Fruit fly (Drosophila melanogaster) whole organism, embryonic: ENCODE measurements around the gene CG5913.
A peak's percentile ranks its signal among the peaks of the same experiment; 100 is the strongest.

Experiments
- Abd-B ChIP-seq: fragments of 200-800 bp; sonication (Bioruptor generic); optimal IDR thresholded peaks from 2 replicates; lab custom pipeline; 2018; ENCODE audit warnings: missing biosample characterization, mild to moderate bottlenecking, missing genetic modification characterization, moderate library complexity
- Aef1 ChIP-seq: fragments of 200-800 bp; sonication (Bioruptor generic); IDR thresholded peaks from 3 replicates; pipeline ENCODE4 v1.3.6; 2022; ENCODE audit warnings: missing biosample characterization, missing genetic modification characterization
- Atf6 ChIP-seq: fragments of 200-800 bp; sonication (Bioruptor generic); IDR thresholded peaks from 2 replicates; pipeline ENCODE4 v1.3.6; 2022; ENCODE audit warnings: missing biosample characterization, missing genetic modification characterization
- B-H2 ChIP-seq: fragments of 200-800 bp; sonication (Bioruptor generic); optimal IDR thresholded peaks from 2 replicates; lab custom pipeline; 2018; ENCODE audit warnings: missing biosample characterization, mild to moderate bottlenecking, missing genetic modification characterization
- BtbVII ChIP-seq: fragments of 200-800 bp; sonication (Bioruptor generic); optimal IDR thresholded peaks from 3 replicates; lab custom pipeline; 2017; ENCODE audit warnings: missing biosample characterization, mild to moderate bottlenecking, missing genetic modification characterization
- CG10267 ChIP-seq: fragments of 200-800 bp; sonication (Bioruptor generic); optimal IDR thresholded peaks from 2 replicates; lab custom pipeline; 2018; ENCODE audit warnings: missing biosample characterization, mild to moderate bottlenecking, missing genetic modification characterization, moderate library complexity
- CG10543 ChIP-seq: fragments of 200-800 bp; sonication (Bioruptor generic); optimal IDR thresholded peaks from 3 replicates; lab custom pipeline; 2017; ENCODE audit warnings: missing biosample characterization, mild to moderate bottlenecking, missing genetic modification characterization, moderate library complexity
- CG11085 ChIP-seq: fragments of 200-800 bp; sonication (Bioruptor generic); IDR thresholded peaks from 2 replicates; pipeline ENCODE4 v1.3.6; 2022; ENCODE audit warnings: missing biosample characterization, missing genetic modification characterization
- CG1602 ChIP-seq: fragments of 200-800 bp; sonication (Bioruptor generic); optimal IDR thresholded peaks from 3 replicates; lab custom pipeline; 2016; ENCODE audit warnings: missing biosample characterization, missing genetic modification characterization
- CG16815 ChIP-seq: fragments of 200-800 bp; sonication (Bioruptor generic); optimal IDR thresholded peaks from 3 replicates; lab custom pipeline; 2017; ENCODE audit warnings: missing biosample characterization, mild to moderate bottlenecking, missing genetic modification characterization
- CG17568 ChIP-seq: fragments of 200-800 bp; sonication (Bioruptor generic); optimal IDR thresholded peaks from 2 replicates; lab custom pipeline; 2018; ENCODE audit warnings: missing biosample characterization, mild to moderate bottlenecking, missing genetic modification characterization, moderate library complexity
- CG2199 ChIP-seq: fragments of 200-800 bp; sonication (Bioruptor generic); IDR thresholded peaks from 3 replicates; pipeline ENCODE4 v1.3.6; 2022; ENCODE audit warnings: missing biosample characterization, missing genetic modification characterization
- CG31441 ChIP-seq: fragments of 200-800 bp; sonication (Bioruptor generic); IDR thresholded peaks from 2 replicates; pipeline ENCODE4 v1.3.6; 2022; ENCODE audit warnings: missing biosample characterization, missing genetic modification characterization
- CG32532 ChIP-seq: fragments of 200-800 bp; sonication (Bioruptor generic); IDR thresholded peaks from 2 replicates; pipeline ENCODE4 v1.3.6; 2022; ENCODE audit warnings: missing biosample characterization, missing genetic modification characterization
- CG33557 ChIP-seq: fragments of 200-800 bp; sonication (Bioruptor generic); optimal IDR thresholded peaks from 2 replicates; lab custom pipeline; 2019; ENCODE audit warnings: missing biosample characterization, mild to moderate bottlenecking, missing genetic modification characterization, moderate library complexity
- CG3838 ChIP-seq: fragments of 200-800 bp; sonication (Bioruptor generic); optimal IDR thresholded peaks from 3 replicates; lab custom pipeline; 2016; ENCODE audit warnings: missing biosample characterization, missing genetic modification characterization
- CG3995 ChIP-seq: fragments of 200-800 bp; sonication (Bioruptor generic); optimal IDR thresholded peaks from 3 replicates; lab custom pipeline; 2016; ENCODE audit warnings: missing biosample characterization, missing genetic modification characterization
- CG42726 ChIP-seq: fragments of 200-800 bp; sonication (Bioruptor generic); IDR thresholded peaks from 2 replicates; pipeline ENCODE4 v1.3.6; 2022; ENCODE audit warnings: missing biosample characterization, missing genetic modification characterization; ENCODE audit not compliant: partially characterized antibody
- CG4617 ChIP-seq: fragments of 200-800 bp; sonication (Bioruptor generic); optimal IDR thresholded peaks from 3 replicates; lab custom pipeline; 2016; ENCODE audit warnings: missing biosample characterization, missing genetic modification characterization, borderline replicate concordance
- CG7556 ChIP-seq: fragments of 200-800 bp; sonication (Bioruptor generic); optimal IDR thresholded peaks from 2 replicates; lab custom pipeline; 2017; ENCODE audit warnings: missing biosample characterization, mild to moderate bottlenecking, missing genetic modification characterization
- CG9215 ChIP-seq: fragments of 200-800 bp; sonication (Bioruptor generic); IDR thresholded peaks from 2 replicates; pipeline ENCODE4 v1.3.6; 2022; ENCODE audit warnings: missing biosample characterization, missing genetic modification characterization
- CG9727 ChIP-seq: fragments of 200-800 bp; sonication (Bioruptor generic); optimal IDR thresholded peaks from 3 replicates; lab custom pipeline; 2017; ENCODE audit warnings: missing biosample characterization, mild to moderate bottlenecking, missing genetic modification characterization
- CG9817 ChIP-seq: fragments of 200-800 bp; sonication (Bioruptor generic); optimal IDR thresholded peaks from 2 replicates; lab custom pipeline; 2018; ENCODE audit warnings: missing biosample characterization, mild to moderate bottlenecking, missing genetic modification characterization, moderate library complexity
- CG9876 ChIP-seq: fragments of 200-800 bp; sonication (Bioruptor generic); optimal IDR thresholded peaks from 2 replicates; lab custom pipeline; 2016; ENCODE audit warnings: missing biosample characterization, missing genetic modification characterization
- CkIIα-i1 ChIP-seq: fragments of 200-800 bp; sonication (Bioruptor generic); IDR thresholded peaks from 2 replicates; pipeline ENCODE4 v1.3.6; 2022; ENCODE audit warnings: missing biosample characterization, missing genetic modification characterization
- Doc3 ChIP-seq: fragments of 200-800 bp; sonication (Bioruptor generic); IDR thresholded peaks from 3 replicates; pipeline ENCODE4 v1.3.6; 2022; ENCODE audit warnings: missing biosample characterization, missing genetic modification characterization; ENCODE audit not compliant: partially characterized antibody
- Dref ChIP-seq: fragments of 200-800 bp; sonication (Bioruptor generic); IDR thresholded peaks from 2 replicates; pipeline ENCODE4 v1.3.6; 2022; ENCODE audit warnings: missing biosample characterization, missing genetic modification characterization
- Elba2 ChIP-seq: fragments of 200-800 bp; sonication (Bioruptor generic); optimal IDR thresholded peaks from 3 replicates; lab custom pipeline; 2016; ENCODE audit warnings: missing biosample characterization, missing genetic modification characterization
- Fer2 ChIP-seq: fragments of 200-800 bp; sonication (Bioruptor generic); optimal IDR thresholded peaks from 2 replicates; lab custom pipeline; 2018; ENCODE audit warnings: missing biosample characterization, mild to moderate bottlenecking, missing genetic modification characterization, moderate library complexity
- HmgD ChIP-seq: fragments of 200-800 bp; sonication (Bioruptor generic); optimal IDR thresholded peaks from 3 replicates; lab custom pipeline; 2016; ENCODE audit warnings: missing biosample characterization, missing genetic modification characterization
- Hmx ChIP-seq: fragments of 200-800 bp; sonication (Bioruptor generic); optimal IDR thresholded peaks from 2 replicates; lab custom pipeline; 2016; ENCODE audit warnings: missing biosample characterization, missing genetic modification characterization
- Oli ChIP-seq: fragments of 200-800 bp; sonication (Bioruptor generic); optimal IDR thresholded peaks from 2 replicates; lab custom pipeline; 2018; ENCODE audit warnings: missing biosample characterization, mild to moderate bottlenecking, missing genetic modification characterization, moderate library complexity
- Sox100B ChIP-seq: fragments of 200-800 bp; sonication (Bioruptor generic); optimal IDR thresholded peaks from 3 replicates; lab custom pipeline; 2018; ENCODE audit warnings: missing biosample characterization, mild to moderate bottlenecking, missing genetic modification characterization
- Sry-β ChIP-seq: fragments of 200-800 bp; sonication (Bioruptor generic); optimal IDR thresholded peaks from 2 replicates; lab custom pipeline; 2018; ENCODE audit warnings: missing biosample characterization, mild to moderate bottlenecking, missing genetic modification characterization, moderate library complexity
- Stat92E ChIP-seq, 3 experiments: fragments of >200 bp in 2 of 3; fragments of 200-800 bp in 1 of 3; sonication (Bioruptor generic) in 1 of 3; optimal IDR thresholded peaks; 2 replicates each; lab custom pipeline; 2017 to 2019; ENCODE audit warnings: missing biosample characterization in 3 of 3, missing genetic modification characterization in 3 of 3, mild to moderate bottlenecking in 1 of 3, moderate library complexity in 1 of 3
- Tbp ChIP-seq: fragments of >200 bp; optimal IDR thresholded peaks from 2 replicates; lab custom pipeline; 2018; ENCODE audit warnings: missing biosample characterization, missing genetic modification characterization
- caup ChIP-seq: fragments of 200-800 bp; sonication (Bioruptor generic); optimal IDR thresholded peaks from 3 replicates; lab custom pipeline; 2017; ENCODE audit warnings: missing biosample characterization, mild to moderate bottlenecking, missing genetic modification characterization, moderate library complexity; ENCODE audit not compliant: severe bottlenecking
- chm ChIP-seq: fragments of 200-800 bp; sonication (Bioruptor generic); IDR thresholded peaks from 2 replicates; pipeline ENCODE4 v1.3.6; 2022; ENCODE audit warnings: missing biosample characterization, missing genetic modification characterization
- crc ChIP-seq: fragments of 200-800 bp; sonication (Bioruptor generic); optimal IDR thresholded peaks from 2 replicates; lab custom pipeline; 2016; ENCODE audit warnings: missing biosample characterization, missing genetic modification characterization
- dan ChIP-seq: fragments of 200-800 bp; sonication (Bioruptor generic); IDR thresholded peaks from 2 replicates; pipeline ENCODE4 v1.3.6; 2022; ENCODE audit warnings: missing biosample characterization, missing genetic modification characterization
- ems ChIP-seq: fragments of 200-800 bp; sonication (Bioruptor generic); optimal IDR thresholded peaks from 3 replicates; lab custom pipeline; 2016; ENCODE audit warnings: missing biosample characterization, missing genetic modification characterization
- gsb-n ChIP-seq: fragments of 200-800 bp; sonication (Bioruptor generic); optimal IDR thresholded peaks from 3 replicates; lab custom pipeline; 2018; ENCODE audit warnings: missing biosample characterization, mild to moderate bottlenecking, missing genetic modification characterization
- oc ChIP-seq: fragments of 200-800 bp; sonication (Bioruptor generic); optimal IDR thresholded peaks from 2 replicates; lab custom pipeline; 2018; ENCODE audit warnings: missing biosample characterization, mild to moderate bottlenecking, missing genetic modification characterization, moderate library complexity
- pum ChIP-seq: fragments of 200-800 bp; sonication (Bioruptor generic); optimal IDR thresholded peaks from 2 replicates; lab custom pipeline; 2016; ENCODE audit warnings: missing biosample characterization, missing genetic modification characterization
- repo ChIP-seq: fragments of 200-800 bp; sonication (Bioruptor generic); optimal IDR thresholded peaks from 2 replicates; lab custom pipeline; 2016; ENCODE audit warnings: missing biosample characterization, missing genetic modification characterization
- sr ChIP-seq: fragments of 200-800 bp; sonication (Bioruptor generic); IDR thresholded peaks from 3 replicates; pipeline ENCODE4 v1.3.6; 2022; ENCODE audit warnings: missing biosample characterization, missing genetic modification characterization
- tin ChIP-seq: fragments of 200-800 bp; sonication (Bioruptor generic); optimal IDR thresholded peaks from 3 replicates; lab custom pipeline; 2016; ENCODE audit warnings: missing biosample characterization, missing genetic modification characterization
- trem ChIP-seq: fragments of 200-800 bp; optimal IDR thresholded peaks from 3 replicates; lab custom pipeline; 2019; ENCODE audit warnings: missing biosample characterization, mild to moderate bottlenecking, missing genetic modification characterization, moderate library complexity
- trh ChIP-seq: fragments of 200-800 bp; sonication (Bioruptor generic); optimal IDR thresholded peaks from 2 replicates; lab custom pipeline; 2016; ENCODE audit warnings: missing biosample characterization, missing genetic modification characterization

The CG5913 gene

dm6 chr3R:25880971-25881809 is 12.1 kb upstream of the CG5913 start, which contains the start of gene Tsp96F (continued):
- TF ChIP-seq BtbVII (GFP tag; lab: Kevin White, UChicago) (peak; percentile 4), CG7556 (no peak), CG1602 (GFP tag; lab: Kevin White, UChicago) (no peak), CG4617 (GFP tag; lab: Kevin White, UChicago) (peak; percentile 6), Elba2 (GFP tag; lab: Kevin White, UChicago) (no peak), dan (GFP tag; lab: Robert Waterston, UW) (no peak), trh (GFP tag; lab: Kevin White, UChicago) (no peak), CG42726 (no peak), ems (no peak), gsb-n (tag; lab: Kevin White, UChicago) (no peak), Atf6 (GFP tag; lab: Robert Waterston, UW) (no peak; the same call in 1 of the 2 replicates), CG9215 (GFP tag; lab: Robert Waterston, UW) (no peak), chm (GFP tag; lab: Robert Waterston, UW) (peak; percentile 51; the same call in 1 of the 2 replicates), CkIIα-i1 (no peak), CG2199 (GFP tag; lab: Robert Waterston, UW) (no peak), oc (tag; lab: Kevin White, UChicago) (no peak), CG17568 (peak; percentile 35), CG32532 (GFP tag; lab: Robert Waterston, UW) (no peak), CG10543 (GFP tag; lab: Kevin White, UChicago) (no peak), sr (GFP tag; lab: Robert Waterston, UW) (no peak), CG10267 (tag; lab: Kevin White, UChicago) (peak; percentile 32), Aef1 (GFP tag; lab: Robert Waterston, UW) (no peak), Doc3 (no peak; the same call in 2 of the 3 replicates), CG33557 (GFP tag; lab: Kevin White, UChicago) (no peak), CG3838 (GFP tag; lab: Kevin White, UChicago) (no peak), Abd-B (GFP tag; lab: Kevin White, UChicago) (peak; percentile 32), Hmx (no peak), Tbp (GFP tag; lab: Kevin White, UChicago) (no peak), Sry-β (GFP tag; lab: Kevin White, UChicago) (no peak), B-H2 (GFP tag; lab: Kevin White, UChicago) (no peak), HmgD (GFP tag; lab: Kevin White, UChicago) (peak; percentile 53), pum (no peak), Dref (GFP tag; lab: Robert Waterston, UW) (peak; percentile 80), caup (GFP tag; lab: Kevin White, UChicago) (no peak), CG3995 (GFP tag; lab: Kevin White, UChicago) (peak; percentile 39), repo (GFP tag; lab: Kevin White, UChicago) (no peak), Sox100B (no peak), crc (GFP tag; lab: Kevin White, UChicago) (no peak), CG9817 (no peak), CG31441 (GFP tag; lab: Robert Waterston, UW) (no peak), Stat92E (GFP tag; optimal IDR thresholded peaks at IDR 0.05; lab: Kevin White, UChicago) (peak in 1 of 3 experiments; percentile 38), trem (tag; lab: Kevin White, UChicago) (peak; percentile 53), CG9727 (GFP tag; lab: Kevin White, UChicago) (no peak), CG9876 (GFP tag; lab: Kevin White, UChicago) (no peak), CG11085 (no peak), Oli (tag; lab: Kevin White, UChicago) (no peak), Fer2 (tag; lab: Kevin White, UChicago) (no peak), tin (GFP tag; lab: Kevin White, UChicago) (no peak), CG16815 (GFP tag; lab: Kevin White, UChicago) (no peak)
